Worm (Caenorhabditis elegans): ENCODE results near the gene F54F2.14.

Gene F54F2.14

DNA sequence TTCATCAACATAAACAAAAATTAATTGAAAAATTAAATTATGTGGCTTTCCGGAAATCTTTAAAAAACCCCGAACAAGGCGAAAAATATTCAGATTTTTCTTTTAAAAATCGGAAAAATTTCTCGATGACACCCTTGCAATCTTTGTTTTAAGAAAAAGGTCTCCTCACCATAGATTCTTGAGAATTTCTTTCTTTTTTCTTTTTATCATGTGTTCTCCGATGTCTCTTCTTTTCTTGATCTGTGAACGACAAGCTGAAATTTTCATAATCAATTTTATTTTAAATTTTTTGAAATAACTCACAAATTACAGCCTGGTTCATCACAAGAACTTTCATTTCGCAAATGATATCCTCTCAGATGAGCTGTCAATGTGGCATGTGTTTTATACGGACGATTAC, at the start of gene F54F2.14, which contains the start of gene zfp-1:
F54F2.14 (plus strand) TSS at position 312 of the 400 bp plus-strand sequence.
zfp-1 (plus strand) TSS at position 301 of the 400 bp plus-strand sequence.
- TF ChIP-seq ets-7 (tag; optimal IDR thresholded peaks at IDR 0.05) (no peak), F13C5.2 (tag; optimal IDR thresholded peaks at IDR 0.05) (no peak), B0310.2 (tag; optimal IDR thresholded peaks at IDR 0.05) (no peak), tbx-37 (GFP tag; conservative IDR thresholded peaks at IDR 0.05) (no peak), ama-1 (optimal IDR thresholded peaks at IDR 0.05) (no peak), ceh-36 (tag; optimal IDR thresholded peaks at IDR 0.05) (no peak), tra-4 (tag; optimal IDR thresholded peaks at IDR 0.05) (no peak)

ce11 chrIII:8741955-8742354, 49.4 kb upstream of the F54F2.14 start:
- TF ChIP-seq B0310.2 (tag; optimal IDR thresholded peaks at IDR 0.05) = no peak
- no peak for TF ChIP-seq sea-1 (GFP tag; conservative IDR thresholded peaks at IDR 0.05)
- no peak for TF ChIP-seq pes-1 (GFP tag; IDR thresholded peaks at IDR 0.05)
- TF ChIP-seq scrt-1 (GFP tag; IDR thresholded peaks at IDR 0.05) = no peak
- TF ChIP-seq ceh-36 (tag; optimal IDR thresholded peaks at IDR 0.05) = no peak

ce11 chrIII:8742584-8742983, 48.8 kb upstream of the F54F2.14 start:
- no peak for TF ChIP-seq scrt-1 (GFP tag; IDR thresholded peaks at IDR 0.05)
- TF ChIP-seq hnd-1 (tag; optimal IDR thresholded peaks at IDR 0.05) = no peak
- no peak for TF ChIP-seq tbx-11 (GFP tag; IDR thresholded peaks at IDR 0.05)
- no peak for TF ChIP-seq sea-1 (GFP tag; conservative IDR thresholded peaks at IDR 0.05)
- no peak for TF ChIP-seq ets-7 (tag; optimal IDR thresholded peaks at IDR 0.05)
- TF ChIP-seq ceh-36 (tag; optimal IDR thresholded peaks at IDR 0.05) = no peak
- TF ChIP-seq tbx-37 (GFP tag; conservative IDR thresholded peaks at IDR 0.05) = no peak
- no peak for TF ChIP-seq flt-1 (GFP tag; IDR thresholded peaks at IDR 0.05)
- TF ChIP-seq hmbx-1 (tag; optimal IDR thresholded peaks at IDR 0.05) = no peak
- TF ChIP-seq ceh-13 (GFP tag; optimal IDR thresholded peaks at IDR 0.05) = no peak

DNA sequence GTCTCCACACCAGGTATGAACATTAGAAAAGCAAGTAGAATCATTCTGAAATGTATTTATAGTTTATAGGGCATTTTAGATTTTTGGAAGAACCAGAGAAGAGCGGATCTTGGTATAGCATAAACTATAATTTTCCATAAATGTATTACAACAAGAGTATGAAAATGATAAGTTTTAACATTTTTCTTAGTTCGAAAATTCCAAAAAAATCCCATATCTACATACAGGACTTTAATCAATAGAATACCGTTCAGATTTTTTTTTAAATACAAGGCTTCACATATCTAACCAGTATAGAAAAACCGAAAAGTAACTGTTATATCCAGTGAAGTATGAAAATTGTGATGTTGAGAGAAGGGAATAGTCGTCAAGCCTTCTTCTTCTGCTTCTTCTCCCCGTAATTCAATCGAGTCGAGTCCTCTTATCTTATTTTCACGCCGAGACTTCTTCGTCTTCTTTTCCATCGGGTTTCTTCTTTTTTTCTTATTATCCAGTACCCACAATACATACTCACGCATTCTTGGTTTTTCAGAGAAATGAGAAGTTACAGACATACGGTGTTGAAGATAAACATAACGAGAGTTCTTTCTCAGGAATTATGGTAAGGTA, 47.4 kb upstream of the F54F2.14 start, which contains the start of gene ZK370.6:
ZK370.6 (minus strand) TSS at position 51 of the 609 bp plus-strand sequence.
- TF ChIP-seq tbx-37 (GFP tag; conservative IDR thresholded peaks at IDR 0.05) (no peak), ama-1 (optimal IDR thresholded peaks at IDR 0.05) (no peak), hnd-1 (tag; optimal IDR thresholded peaks at IDR 0.05) (no peak), ceh-36 (tag; optimal IDR thresholded peaks at IDR 0.05) (no peak), ceh-13 (GFP tag; optimal IDR thresholded peaks at IDR 0.05) (no peak), sea-1 (GFP tag; conservative IDR thresholded peaks at IDR 0.05) (no peak), tbx-11 (GFP tag; IDR thresholded peaks at IDR 0.05) (no peak), tra-4 (tag; optimal IDR thresholded peaks at IDR 0.05) (no peak), scrt-1 (GFP tag; IDR thresholded peaks at IDR 0.05) (no peak), ets-7 (tag; optimal IDR thresholded peaks at IDR 0.05) (no peak), aly-1 (tag; optimal IDR thresholded peaks at IDR 0.05) (no peak), hmbx-1 (tag; optimal IDR thresholded peaks at IDR 0.05) (no peak)

ce11 chrIII:8744765-8745164, 46.6 kb upstream of the F54F2.14 start:
- no peak for TF ChIP-seq flt-1 (GFP tag; IDR thresholded peaks at IDR 0.05)
- TF ChIP-seq scrt-1 (GFP tag; IDR thresholded peaks at IDR 0.05) = no peak
- no peak for TF ChIP-seq hnd-1 (tag; optimal IDR thresholded peaks at IDR 0.05)
- no peak for TF ChIP-seq sea-1 (GFP tag; conservative IDR thresholded peaks at IDR 0.05)
- TF ChIP-seq aly-1 (tag; optimal IDR thresholded peaks at IDR 0.05) = no peak
- no peak for TF ChIP-seq ets-7 (tag; optimal IDR thresholded peaks at IDR 0.05)
- TF ChIP-seq ceh-13 (GFP tag; optimal IDR thresholded peaks at IDR 0.05) = no peak
- TF ChIP-seq ama-1 (optimal IDR thresholded peaks at IDR 0.05) = no peak
- TF ChIP-seq F13C5.2 (tag; optimal IDR thresholded peaks at IDR 0.05) = no peak
- TF ChIP-seq hmbx-1 (tag; optimal IDR thresholded peaks at IDR 0.05) = no peak
- TF ChIP-seq tbx-11 (GFP tag; IDR thresholded peaks at IDR 0.05) = no peak
- no peak for TF ChIP-seq tbx-37 (GFP tag; conservative IDR thresholded peaks at IDR 0.05)
- TF ChIP-seq tra-4 (tag; optimal IDR thresholded peaks at IDR 0.05) = no peak
- TF ChIP-seq pes-1 (GFP tag; IDR thresholded peaks at IDR 0.05) = no peak
- no peak for TF ChIP-seq B0310.2 (tag; optimal IDR thresholded peaks at IDR 0.05)

DNA sequence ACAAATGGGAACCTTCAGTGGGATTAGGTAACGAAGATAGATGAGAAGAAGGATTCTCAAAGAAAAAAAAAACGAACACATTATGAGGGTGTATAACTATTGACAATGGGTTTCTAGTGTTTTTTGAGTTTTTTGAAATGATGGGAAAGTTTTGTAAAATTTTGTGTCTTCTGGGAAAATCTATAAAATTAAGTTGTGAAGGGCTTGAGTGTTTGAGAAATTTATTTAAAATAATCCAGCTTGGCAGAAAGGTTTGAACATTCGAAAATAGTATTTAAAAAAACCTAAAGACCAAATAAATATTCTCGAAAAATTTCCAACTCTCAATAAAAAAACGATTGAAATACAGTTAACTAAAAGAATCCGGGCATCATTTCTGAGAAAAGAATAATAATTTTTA, 46.1 kb upstream of the F54F2.14 start:
- TF ChIP-seq scrt-1 (GFP tag; IDR thresholded peaks at IDR 0.05) = no peak
- no peak for TF ChIP-seq tbx-11 (GFP tag; IDR thresholded peaks at IDR 0.05)
- TF ChIP-seq tbx-37 (GFP tag; conservative IDR thresholded peaks at IDR 0.05) = no peak
- TF ChIP-seq ama-1 (optimal IDR thresholded peaks at IDR 0.05) = no peak
- TF ChIP-seq aly-1 (tag; optimal IDR thresholded peaks at IDR 0.05) = no peak
- no peak for TF ChIP-seq hmbx-1 (tag; optimal IDR thresholded peaks at IDR 0.05)
- TF ChIP-seq F13C5.2 (tag; optimal IDR thresholded peaks at IDR 0.05) = no peak
- TF ChIP-seq flt-1 (GFP tag; IDR thresholded peaks at IDR 0.05) = no peak
- TF ChIP-seq pes-1 (GFP tag; IDR thresholded peaks at IDR 0.05) = no peak
- TF ChIP-seq B0310.2 (tag; optimal IDR thresholded peaks at IDR 0.05) = no peak

DNA sequence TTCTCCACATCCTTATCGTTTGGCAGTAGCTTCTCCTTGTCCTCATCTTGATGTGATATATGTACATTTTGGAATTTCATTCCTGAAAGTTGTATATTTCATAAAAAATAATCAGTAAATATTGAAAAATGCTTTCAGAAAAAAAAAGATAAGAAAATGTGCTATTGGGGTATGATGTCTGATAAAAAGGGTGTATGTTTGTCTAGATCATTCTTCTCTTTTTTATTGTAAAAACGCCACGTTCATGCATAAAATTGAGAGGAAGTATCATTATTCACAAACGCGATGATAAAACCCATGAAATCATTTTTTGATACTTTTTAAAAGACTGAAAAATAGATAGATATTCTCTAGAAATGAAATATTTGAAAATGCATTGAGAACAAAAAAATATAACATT, 42.7 kb upstream of the F54F2.14 start:
- TF ChIP-seq tbx-37 (GFP tag; conservative IDR thresholded peaks at IDR 0.05) (no peak), pes-1 (GFP tag; IDR thresholded peaks at IDR 0.05) (no peak), aly-1 (tag; optimal IDR thresholded peaks at IDR 0.05) (no peak), sea-1 (GFP tag; conservative IDR thresholded peaks at IDR 0.05) (no peak), ama-1 (optimal IDR thresholded peaks at IDR 0.05) (no peak), flt-1 (GFP tag; IDR thresholded peaks at IDR 0.05) (no peak), hmg-4 (GFP tag; optimal IDR thresholded peaks at IDR 0.05) (no peak), scrt-1 (GFP tag; IDR thresholded peaks at IDR 0.05) (no peak), F13C5.2 (tag; optimal IDR thresholded peaks at IDR 0.05) (no peak), tra-4 (tag; optimal IDR thresholded peaks at IDR 0.05) (no peak)

- TF ChIP-seq flt-1 (GFP tag; IDR thresholded peaks at IDR 0.05) (no peak), hmg-4 (GFP tag; optimal IDR thresholded peaks at IDR 0.05) (no peak), aly-1 (tag; optimal IDR thresholded peaks at IDR 0.05) (no peak), sea-1 (GFP tag; conservative IDR thresholded peaks at IDR 0.05) (no peak), ama-1 (optimal IDR thresholded peaks at IDR 0.05) (no peak), ceh-13 (GFP tag; optimal IDR thresholded peaks at IDR 0.05) (no peak)
These were observed 41.9 kb upstream of the F54F2.14 start, which contains the start of gene sma-2 for ce11 chrIII:8749487-8749886. Gene sma-2, plus strand, starts transcription at chrIII:8749680.

Measured in whole organism, early embryonic.